Fruit fly (Drosophila melanogaster) whole organism, larva: Measurements from ENCODE around the gene CG45690.

ENCODE experiments used
- noc ChIP-seq: fragments of 200-800 bp; sonication (Bioruptor generic); optimal IDR thresholded peaks from 3 replicates; lab custom pipeline; 2019; ENCODE audit warnings: missing biosample characterization, mild to moderate bottlenecking, missing genetic modification characterization, moderate library complexity

The CG45690 gene

dm6 chr2L:10688764-10689163, 30.7 kb downstream of the CG45690 start:
- TF ChIP-seq noc (tag; lab: Kevin White, UChicago), result no peak

DNA sequence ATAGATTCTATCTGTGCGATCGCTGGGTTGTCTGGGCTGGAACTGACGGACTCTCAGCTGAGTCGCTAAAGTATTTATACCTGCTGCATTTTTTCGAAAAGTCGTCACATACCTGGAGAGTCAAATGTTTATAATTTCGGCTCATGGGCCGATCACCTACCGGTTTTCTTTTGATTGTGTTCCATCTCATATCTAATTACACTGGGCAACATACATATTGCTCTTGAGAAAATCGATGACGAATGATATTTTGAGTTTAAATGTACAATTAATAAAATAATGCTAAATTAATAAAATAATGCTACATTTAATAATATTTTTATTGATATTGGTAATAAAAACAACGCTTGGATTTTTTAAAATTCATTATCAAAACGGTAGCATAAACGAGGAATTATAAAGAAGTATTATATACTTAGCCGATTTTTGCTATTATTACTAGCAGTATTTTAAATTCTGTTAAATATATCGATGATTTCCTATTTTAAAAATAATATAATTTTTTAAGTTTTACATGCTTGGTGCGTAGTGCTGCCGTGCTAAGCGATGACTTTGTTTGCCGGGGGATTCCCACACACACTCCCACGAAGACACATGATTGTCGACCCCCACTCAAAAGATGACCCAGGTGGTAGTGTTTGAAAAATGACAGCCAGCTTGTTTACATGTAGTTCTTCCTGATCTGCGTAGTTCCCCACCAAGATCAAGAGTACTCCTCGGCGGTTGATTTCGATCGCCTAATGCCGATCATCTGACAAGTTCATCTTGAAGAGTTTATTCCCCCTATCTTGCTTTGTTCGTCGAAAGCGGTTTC, 31.3 kb downstream of the CG45690 start, which contains the start of gene CG7294:
TSS of gene CG7294 (minus strand) at position 51 of the 814 bp plus-strand sequence.
- TF ChIP-seq noc (tag; lab: Kevin White, UChicago), result no peak

DNA sequence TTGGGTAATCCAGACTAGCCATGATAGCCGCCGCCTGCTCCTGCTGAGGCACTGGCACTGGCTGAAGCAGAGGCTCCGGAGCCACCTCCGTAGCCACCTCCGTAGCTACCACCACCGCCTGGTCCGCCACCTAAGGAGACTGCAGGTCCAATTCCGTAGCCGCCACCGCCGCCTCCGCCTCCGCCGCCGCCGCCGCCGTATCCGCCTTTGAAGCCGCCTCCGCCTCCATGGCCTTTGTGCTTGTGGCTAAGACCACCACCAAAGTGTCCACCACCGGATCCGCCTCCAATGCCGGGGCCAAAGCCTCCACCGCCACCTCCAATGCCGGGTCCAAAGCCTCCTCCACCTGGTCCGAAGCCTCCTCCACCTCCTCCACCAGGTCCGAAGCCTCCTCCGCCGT, 34.9 kb downstream of the CG45690 start:
- TF ChIP-seq noc (tag; lab: Kevin White, UChicago), result no peak

DNA sequence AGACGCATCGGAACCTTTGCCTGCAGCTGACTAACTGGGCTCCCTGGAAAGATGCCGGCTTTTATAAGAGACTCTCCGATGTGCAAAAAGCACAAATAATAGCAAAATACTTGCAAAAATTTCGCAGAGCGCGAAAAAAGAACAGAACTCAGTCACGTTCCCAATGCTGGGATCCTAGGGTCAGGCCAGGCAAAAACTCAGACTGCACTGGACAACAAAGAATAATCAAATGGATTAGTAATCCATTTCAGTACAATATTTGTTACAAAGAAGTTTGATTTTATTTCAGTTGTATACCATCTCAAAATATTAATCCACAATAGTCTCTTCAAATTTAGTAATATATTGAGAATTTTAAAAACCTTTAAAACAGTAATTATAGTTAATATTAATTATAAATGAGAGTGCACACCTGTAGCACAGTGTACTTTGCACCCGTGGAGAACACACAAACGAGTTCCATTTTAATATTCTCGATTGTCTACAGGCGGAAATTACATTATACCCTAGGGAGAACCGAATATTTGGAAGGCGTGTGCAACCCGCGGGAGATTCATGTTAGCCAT, 36.1 kb downstream of the CG45690 start, which contains the start of gene CG17108:
TSS of gene CG17108 (minus strand) at position 51 of the 566 bp plus-strand sequence.
- no peak for TF ChIP-seq noc (tag; lab: Kevin White, UChicago)

dm6 chr2L:10697992-10698391, 39.9 kb downstream of the CG45690 start, which contains the start of gene CG7300:
Gene CG7300, minus strand, starts transcription at chr2L:10698043.
- TF ChIP-seq noc (tag; lab: Kevin White, UChicago), result peak; percentile 80

DNA sequence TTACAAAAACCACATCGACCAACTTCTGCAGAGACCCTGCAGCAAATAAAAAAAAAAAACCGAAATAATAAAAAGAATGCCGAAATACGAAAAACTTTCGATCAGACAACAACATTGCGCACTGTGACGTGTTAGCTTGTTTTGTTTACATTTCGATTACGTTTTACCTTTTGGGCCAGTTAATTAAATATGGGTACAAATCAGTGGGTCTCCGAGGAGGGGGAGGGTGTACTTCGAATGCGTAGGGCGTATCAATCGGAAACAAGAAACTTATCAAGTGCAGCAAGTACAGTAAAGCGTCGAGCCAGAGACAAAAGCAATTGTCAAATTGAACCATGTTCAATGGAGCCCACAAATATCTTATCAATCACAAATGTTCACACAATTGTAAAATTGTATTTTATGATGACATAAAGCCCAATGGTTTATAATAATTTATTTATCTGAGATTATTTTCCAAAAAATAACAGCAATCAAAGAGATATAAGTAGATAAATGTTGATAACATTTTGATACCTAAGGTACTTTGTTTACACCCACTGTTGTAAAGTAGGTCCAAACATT, 43.5 kb downstream of the CG45690 start, which contains the start of gene Lip1:
TSS of gene Lip1 (minus strand) at position 46 of the 564 bp plus-strand sequence.
- no peak for TF ChIP-seq noc (tag; lab: Kevin White, UChicago)

DNA sequence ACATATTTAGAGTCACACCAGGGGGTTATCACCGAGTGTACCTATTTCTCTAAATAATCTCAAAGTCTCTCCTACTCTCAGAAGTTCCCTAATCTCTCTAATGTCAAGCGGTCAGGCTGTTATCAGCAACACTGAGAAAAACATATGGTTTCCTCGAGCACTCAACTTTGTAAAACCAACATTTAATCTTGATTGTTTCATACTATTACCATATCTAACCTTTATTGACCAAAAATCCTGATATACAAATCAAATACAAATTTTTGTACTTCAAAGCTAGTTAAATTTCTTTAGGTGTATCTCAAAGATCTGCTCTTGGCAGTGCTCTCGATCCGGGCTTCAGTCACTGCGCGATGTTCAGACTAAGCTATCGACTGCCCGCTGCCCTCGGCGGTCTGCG, 45.2 kb downstream of the CG45690 start, which contains the start of gene CG6415:
TSS of gene CG6415 (plus strand) at position 341 of the 400 bp plus-strand sequence.
- peak; percentile 92 for TF ChIP-seq noc (tag; lab: Kevin White, UChicago)

- TF ChIP-seq noc (tag; lab: Kevin White, UChicago), result no peak
Observed at dm6 chr2L:10704425-10704824, 46.3 kb downstream of the CG45690 start.

DNA sequence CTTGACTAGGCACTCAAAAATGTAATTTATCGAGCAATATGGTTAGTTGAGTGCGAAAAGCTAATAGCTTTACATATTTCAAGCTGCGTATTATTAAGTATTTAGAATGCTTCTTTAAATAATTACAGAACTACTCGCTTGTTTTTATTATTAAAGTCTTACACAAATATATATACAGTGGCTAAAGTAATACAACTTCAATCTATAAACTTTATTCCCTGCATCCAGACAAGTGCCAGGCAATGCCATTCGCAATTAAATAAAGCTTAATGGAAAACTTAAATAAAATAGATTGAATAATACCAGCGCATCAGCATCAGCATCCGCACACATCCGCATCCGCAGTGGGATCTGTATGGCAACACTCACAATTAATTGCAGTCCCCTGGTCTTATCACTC, 48.2 kb downstream of the CG45690 start:
- TF ChIP-seq noc (tag; lab: Kevin White, UChicago), result no peak

DNA sequence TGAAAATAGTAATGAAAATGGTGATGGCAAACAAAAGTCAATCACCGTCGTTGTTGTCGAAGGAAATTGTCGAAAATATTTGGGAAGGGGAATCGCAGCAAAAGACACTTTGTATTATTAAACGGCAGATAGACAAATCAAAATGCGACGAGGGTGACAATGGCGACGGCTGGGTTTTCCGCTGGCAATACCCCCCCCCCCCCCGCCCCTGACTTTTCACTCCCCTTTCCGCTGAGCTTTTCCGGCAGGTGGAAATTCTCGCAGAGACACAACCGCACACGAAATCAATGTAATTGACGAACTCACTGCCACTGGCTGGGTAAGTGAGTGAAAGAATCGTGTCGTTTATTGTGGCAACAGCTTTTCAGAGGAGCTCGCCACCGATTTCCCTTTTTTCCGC, 50.0 kb downstream of the CG45690 start:
- TF ChIP-seq noc (tag; lab: Kevin White, UChicago), result no peak
